Worm (Caenorhabditis elegans): Measurements from ENCODE around the gene glt-4.

DNA sequence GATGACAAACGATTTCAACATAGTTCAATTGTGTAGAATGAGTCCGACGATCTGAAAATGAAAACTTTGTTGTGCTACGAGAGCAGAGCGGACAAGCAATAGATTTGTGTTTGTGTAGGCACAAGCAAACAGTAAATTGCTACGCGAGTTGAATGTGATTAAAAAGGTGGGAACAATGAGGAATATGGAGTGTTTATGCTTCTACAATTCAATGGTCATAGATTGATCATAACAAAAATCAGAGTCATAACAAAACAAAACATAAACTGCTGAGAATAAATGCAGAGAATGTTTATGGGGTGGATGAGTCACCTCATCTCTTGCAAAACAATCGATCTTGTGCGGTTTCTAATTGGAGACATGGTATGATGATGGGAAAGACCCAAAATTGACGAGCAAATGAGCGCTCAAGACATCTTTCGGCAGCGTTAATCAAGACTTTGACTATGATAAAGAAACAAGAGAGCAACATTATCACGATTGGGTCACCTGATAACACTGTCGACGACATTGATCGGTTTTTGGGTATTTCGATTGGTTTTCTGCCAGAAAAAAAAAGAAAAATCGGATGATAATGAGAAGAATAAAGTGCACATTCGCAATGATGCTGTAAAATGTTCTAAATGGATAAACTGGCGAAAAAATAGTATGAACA is 25.5 kb upstream of the glt-4 start, which contains the start of gene lmp-1:
- no peak for TF ChIP-seq ref-1 (GFP tag; conservative IDR thresholded peaks at IDR 0.05)
- TF ChIP-seq tab-1 (GFP tag; IDR thresholded peaks at IDR 0.05) = no peak
- TF ChIP-seq ztf-23 (GFP tag; IDR thresholded peaks at IDR 0.05) = no peak
- no peak for TF ChIP-seq ztf-29 (GFP tag; IDR thresholded peaks at IDR 0.05)
- TF ChIP-seq cog-1 (tag; optimal IDR thresholded peaks at IDR 0.05) = no peak
- TF ChIP-seq T22C8.4 (GFP tag; IDR thresholded peaks at IDR 0.05) = no peak
